Worm (Caenorhabditis elegans) whole organism, L1 larva: ENCODE results near the gene srh-134.
A peak's percentile ranks its signal among the peaks of the same experiment; 100 is the strongest.

Experiments used
- F16B12.6 ChIP-seq: fragments of 150-350 bp; optimal IDR thresholded peaks from 2 replicates; lab custom pipeline; 2014; ENCODE audit warnings: missing biosample characterization, missing genetic modification characterization
- Y116A8C.19 ChIP-seq: sonication (generic microtip); optimal IDR thresholded peaks from 2 replicates; lab custom pipeline; 2016; ENCODE audit warnings: missing compliant biosample characterization, missing genetic modification characterization, borderline replicate concordance
- alr-1 ChIP-seq: fragments of 200-800 bp; sonication (Bioruptor generic); optimal IDR thresholded peaks from 2 replicates; lab custom pipeline; 2018; ENCODE audit warnings: borderline replicate concordance, mild to moderate bottlenecking, missing genetic modification characterization, missing compliant biosample characterization
- ama-1 ChIP-seq: fragments of 150-350 bp; optimal IDR thresholded peaks from 2 replicates; lab custom pipeline; 2014
- blmp-1 ChIP-seq: fragments of 150-350 bp; optimal IDR thresholded peaks from 2 replicates; lab custom pipeline; 2014; ENCODE audit warnings: missing biosample characterization, missing genetic modification characterization
- ceh-63 ChIP-seq: fragments of 200-800 bp; sonication (Bioruptor generic); optimal IDR thresholded peaks from 2 replicates; lab custom pipeline; 2018; ENCODE audit warnings: mild to moderate bottlenecking, missing genetic modification characterization, missing compliant biosample characterization
- ceh-8 ChIP-seq: fragments of 200-800 bp; sonication (Bioruptor generic); optimal IDR thresholded peaks from 2 replicates; lab custom pipeline; 2018; ENCODE audit warnings: mild to moderate bottlenecking, missing genetic modification characterization, moderate library complexity, missing compliant biosample characterization
- ceh-88 ChIP-seq: fragments of 200-800 bp; sonication (Bioruptor generic); IDR thresholded peaks from 2 replicates; pipeline ENCODE4 v1.3.6; 2022; ENCODE audit warnings: missing genetic modification characterization, missing compliant biosample characterization
- ces-1 ChIP-seq: fragments of 150-350 bp; optimal IDR thresholded peaks from 2 replicates; lab custom pipeline; 2014; ENCODE audit warnings: missing biosample characterization, missing genetic modification reagents, missing genetic modification characterization
- dsc-1 ChIP-seq: sonication (generic microtip); optimal IDR thresholded peaks from 2 replicates; lab custom pipeline; 2016; ENCODE audit warnings: mild to moderate bottlenecking, missing genetic modification characterization, missing compliant biosample characterization
- efl-1 ChIP-seq, 4 experiments: fragments of 150-350 bp; optimal IDR thresholded peaks in 3 of 4; peaks in 1 of 4; 1 replicate in 1 of 4; 2 replicates in 3 of 4; lab custom pipeline; 2014; ENCODE audit warnings: missing biosample characterization in 2 of 4, missing genetic modification characterization in 2 of 4, missing genetic modification reagents in 2 of 4
- egl-27 ChIP-seq, 2 experiments: fragments of 150-350 bp in 1 of 2; sonication (generic microtip); optimal IDR thresholded peaks; 3 replicates each; lab custom pipeline; 2017 to 2018; ENCODE audit warnings: missing biosample characterization in 2 of 2, missing genetic modification characterization in 2 of 2, missing genetic modification reagents in 2 of 2
- elt-2 ChIP-seq: sonication (generic microtip); optimal IDR thresholded peaks from 2 replicates; lab custom pipeline; 2016; ENCODE audit warnings: missing genetic modification characterization, mild to moderate bottlenecking, inconsistent platforms, missing compliant biosample characterization, missing genetic modification reagents
- elt-3 ChIP-seq, 6 experiments: fragments of 150-350 bp in 1 of 6; sonication (generic microtip); optimal IDR thresholded peaks; 2 replicates each; lab custom pipeline; 2017 to 2018; ENCODE audit warnings: missing biosample characterization in 6 of 6, missing genetic modification characterization in 6 of 6, inconsistent platforms in 1 of 6
- ets-5 ChIP-seq: fragments of 200-800 bp; sonication (Bioruptor generic); IDR thresholded peaks from 2 replicates; pipeline ENCODE4 v1.3.6; 2022; ENCODE audit warnings: missing genetic modification characterization, missing compliant biosample characterization
- fkh-10 ChIP-seq: sonication (generic microtip); optimal IDR thresholded peaks from 2 replicates; lab custom pipeline; 2017; ENCODE audit warnings: missing biosample characterization, missing genetic modification reagents, missing genetic modification characterization
- fkh-4 ChIP-seq: sonication (generic microtip); optimal IDR thresholded peaks from 2 replicates; lab custom pipeline; 2016; ENCODE audit warnings: missing compliant biosample characterization, missing genetic modification characterization, borderline replicate concordance
- fkh-8 ChIP-seq: sonication (generic microtip); optimal IDR thresholded peaks from 2 replicates; lab custom pipeline; 2016; ENCODE audit warnings: mild to moderate bottlenecking, missing genetic modification characterization, missing compliant biosample characterization
- fos-1 ChIP-seq: fragments of 150-350 bp; optimal IDR thresholded peaks from 2 replicates; lab custom pipeline; 2014; ENCODE audit warnings: missing biosample characterization, missing genetic modification characterization
- grh-1 ChIP-seq: fragments of 200-800 bp; sonication (Bioruptor generic); IDR thresholded peaks from 2 replicates; pipeline ENCODE4 v1.3.6; 2022; ENCODE audit warnings: missing genetic modification reagents, missing genetic modification characterization, missing compliant biosample characterization
- hlh-17 ChIP-seq: fragments of 200-800 bp; sonication (Bioruptor generic); optimal IDR thresholded peaks from 2 replicates; lab custom pipeline; 2018; ENCODE audit warnings: missing genetic modification characterization, mild to moderate bottlenecking, missing compliant biosample characterization, moderate library complexity, borderline replicate concordance
- irx-1 ChIP-seq: sonication (generic microtip); optimal IDR thresholded peaks from 2 replicates; lab custom pipeline; 2016; ENCODE audit warnings: missing genetic modification characterization, missing compliant biosample characterization
- jun-1 ChIP-seq: fragments of 150-350 bp; optimal IDR thresholded peaks from 2 replicates; lab custom pipeline; 2014; ENCODE audit warnings: missing biosample characterization, missing genetic modification reagents, missing genetic modification characterization
- lin-13 ChIP-seq: fragments of 150-350 bp; optimal IDR thresholded peaks from 2 replicates; lab custom pipeline; 2014; ENCODE audit warnings: missing biosample characterization, missing genetic modification reagents, missing genetic modification characterization
- lin-14 ChIP-seq: fragments of 200-800 bp; sonication (Bioruptor generic); optimal IDR thresholded peaks from 2 replicates; lab custom pipeline; 2018; ENCODE audit warnings: mild to moderate bottlenecking, missing genetic modification characterization, moderate library complexity, missing compliant biosample characterization
- lin-35 ChIP-seq, 2 experiments: fragments of 150-350 bp; optimal IDR thresholded peaks; 2 replicates each; lab custom pipeline; 2014; ENCODE audit warnings: missing biosample characterization in 2 of 2, missing genetic modification characterization in 2 of 2, missing genetic modification reagents in 2 of 2
- lin-39 ChIP-seq: fragments of 150-350 bp; optimal IDR thresholded peaks from 2 replicates; lab custom pipeline; 2014; ENCODE audit warnings: missing biosample characterization, missing genetic modification reagents, missing genetic modification characterization
- lir-3 ChIP-seq: sonication (generic microtip); optimal IDR thresholded peaks from 2 replicates; lab custom pipeline; 2016; ENCODE audit warnings: mild to moderate bottlenecking, missing genetic modification characterization, moderate library complexity, missing compliant biosample characterization; ENCODE audit not compliant: poor library complexity
- lsy-2 ChIP-seq, 2 experiments: fragments of 150-350 bp; optimal IDR thresholded peaks; 2 replicates each; lab custom pipeline; 2014; ENCODE audit warnings: missing biosample characterization in 2 of 2, missing genetic modification characterization in 2 of 2
- mab-9 ChIP-seq: fragments of 200-800 bp; sonication (Bioruptor generic); IDR thresholded peaks from 2 replicates; pipeline ENCODE4 v1.3.6; 2022; ENCODE audit warnings: missing genetic modification reagents, missing genetic modification characterization, missing compliant biosample characterization
- mep-1 ChIP-seq: fragments of 150-350 bp; optimal IDR thresholded peaks from 2 replicates; lab custom pipeline; 2014; ENCODE audit warnings: missing biosample characterization, missing genetic modification characterization
- nhr-12 ChIP-seq: sonication (generic microtip); optimal IDR thresholded peaks from 2 replicates; lab custom pipeline; 2017; ENCODE audit warnings: missing biosample characterization, missing genetic modification characterization
- nhr-19 ChIP-seq: fragments of 200-800 bp; sonication (Bioruptor generic); conservative IDR thresholded peaks from 2 replicates; pipeline ENCODE4 v1.3.6; 2022; ENCODE audit warnings: missing genetic modification characterization, missing compliant biosample characterization
- nhr-237 ChIP-seq: fragments of 150-350 bp; optimal IDR thresholded peaks from 2 replicates; lab custom pipeline; 2014; ENCODE audit warnings: missing biosample characterization, missing genetic modification characterization
- nhr-76 ChIP-seq: sonication (generic microtip); optimal IDR thresholded peaks from 2 replicates; lab custom pipeline; 2017; ENCODE audit warnings: missing biosample characterization, missing genetic modification characterization
- nhr-77 ChIP-seq: fragments of 150-350 bp; optimal IDR thresholded peaks from 2 replicates; lab custom pipeline; 2014; ENCODE audit warnings: missing biosample characterization, missing genetic modification characterization
- nhr-84 ChIP-seq: sonication (generic microtip); optimal IDR thresholded peaks from 2 replicates; lab custom pipeline; 2017; ENCODE audit warnings: missing biosample characterization, missing genetic modification characterization
- pag-3 ChIP-seq: sonication (generic microtip); optimal IDR thresholded peaks from 2 replicates; lab custom pipeline; 2017; ENCODE audit warnings: missing genetic modification characterization, mild to moderate bottlenecking, missing compliant biosample characterization, antibody characterized with exemption, borderline replicate concordance; ENCODE audit not compliant: insufficient read depth
- pqm-1 ChIP-seq: sonication (generic microtip); optimal IDR thresholded peaks from 3 replicates; lab custom pipeline; 2017; ENCODE audit warnings: missing biosample characterization, missing genetic modification characterization
- rnt-1 ChIP-seq: sonication (generic microtip); optimal IDR thresholded peaks from 2 replicates; lab custom pipeline; 2016; ENCODE audit warnings: mild to moderate bottlenecking, missing genetic modification characterization, moderate library complexity, missing compliant biosample characterization
- skn-1 ChIP-seq: fragments of 150-350 bp; optimal IDR thresholded peaks from 2 replicates; lab custom pipeline; 2014; ENCODE audit warnings: missing biosample characterization, missing genetic modification characterization
- snu-23 ChIP-seq: sonication (generic microtip); optimal IDR thresholded peaks from 2 replicates; lab custom pipeline; 2016; ENCODE audit warnings: missing genetic modification characterization, missing compliant biosample characterization
- sox-4 ChIP-seq: sonication (generic microtip); optimal IDR thresholded peaks from 2 replicates; lab custom pipeline; 2016; ENCODE audit warnings: missing genetic modification characterization, missing compliant biosample characterization
- sptf-1 ChIP-seq: fragments of 150-350 bp; optimal IDR thresholded peaks from 2 replicates; lab custom pipeline; 2014; ENCODE audit warnings: missing biosample characterization, missing genetic modification characterization
- swsn-7 ChIP-seq: sonication (generic microtip); optimal IDR thresholded peaks from 2 replicates; lab custom pipeline; 2016; ENCODE audit warnings: missing genetic modification characterization, missing compliant biosample characterization
- unc-130 ChIP-seq: fragments of 150-350 bp; optimal IDR thresholded peaks from 2 replicates; lab custom pipeline; 2017; ENCODE audit warnings: missing biosample characterization, missing genetic modification characterization, inconsistent platforms
- unc-30 ChIP-seq: sonication (generic microtip); optimal IDR thresholded peaks from 2 replicates; lab custom pipeline; 2017; ENCODE audit warnings: missing biosample characterization, missing genetic modification characterization
- unc-62 ChIP-seq: fragments of 150-350 bp; optimal IDR thresholded peaks from 2 replicates; lab custom pipeline; 2014; ENCODE audit warnings: missing biosample characterization, missing genetic modification reagents, missing genetic modification characterization
- vab-15 ChIP-seq: sonication (generic microtip); optimal IDR thresholded peaks from 2 replicates; lab custom pipeline; 2017; ENCODE audit warnings: missing genotype, mild to moderate bottlenecking, missing genetic modification characterization, missing compliant biosample characterization
- xbp-1 ChIP-seq: sonication (generic microtip); optimal IDR thresholded peaks from 2 replicates; lab custom pipeline; 2016; ENCODE audit warnings: missing genetic modification characterization, missing compliant biosample characterization
- zag-1 ChIP-seq: fragments of 150-350 bp; optimal IDR thresholded peaks from 2 replicates; lab custom pipeline; 2014; ENCODE audit warnings: missing biosample characterization, missing genetic modification characterization
- zip-4 ChIP-seq: fragments of 200-800 bp; sonication (Bioruptor generic); optimal IDR thresholded peaks from 2 replicates; lab custom pipeline; 2018; ENCODE audit warnings: mild to moderate bottlenecking, missing genetic modification characterization, moderate library complexity, missing compliant biosample characterization
- ztf-4 ChIP-seq: fragments of 150-350 bp; optimal IDR thresholded peaks from 2 replicates; lab custom pipeline; 2014; ENCODE audit warnings: missing biosample characterization, missing genetic modification characterization

Gene srh-134

DNA sequence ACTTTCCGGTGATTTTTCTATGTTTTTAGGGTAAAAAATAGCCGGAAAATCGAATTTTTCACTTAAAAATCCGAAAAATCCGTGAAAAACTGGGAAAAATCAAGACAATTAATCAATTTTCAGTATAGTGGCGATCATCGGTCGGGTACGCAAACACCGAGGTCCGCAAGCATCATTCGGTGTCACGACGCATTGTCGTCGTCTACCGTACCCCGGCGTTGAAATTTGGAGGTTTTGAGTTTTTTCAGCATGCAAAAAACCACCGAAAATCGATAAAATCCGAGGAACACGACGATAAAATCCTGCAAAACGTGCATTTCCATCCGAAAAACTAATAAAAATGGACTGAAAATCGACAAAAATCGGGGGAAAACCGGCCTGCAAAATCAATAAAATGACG, 35.4 kb downstream of the srh-134 start (continued):
- TF ChIP-seq vab-15 (tag; lab: Kevin White, UChicago) (no peak), nhr-12 (no peak), xbp-1 (tag; lab: Kevin White, UChicago) (peak; percentile 44), lsy-2 (tag; optimal IDR thresholded peaks at IDR 0.05; lab: Kevin White, UChicago) (peak; percentile 97 to 98), swsn-7 (tag; lab: Kevin White, UChicago) (no peak), F16B12.6 (peak; percentile 95), nhr-84 (tag; lab: Kevin White, UChicago) (no peak), grh-1 (no peak), rnt-1 (tag; lab: Kevin White, UChicago) (no peak), jun-1 (tag; lab: Kevin White, UChicago) (no peak), lin-35 (GFP tag; optimal IDR thresholded peaks at IDR 0.05; lab: Kevin White, UChicago) (peak; percentile 65 to 73), lin-14 (GFP tag; lab: Kevin White, UChicago) (no peak), ama-1 (lab: Kevin White, UChicago) (no peak), Y116A8C.19 (tag; lab: Kevin White, UChicago) (no peak), sox-4 (tag; lab: Kevin White, UChicago) (no peak), ceh-88 (GFP tag; lab: Robert Waterston, UW) (no peak), efl-1 (optimal IDR thresholded peaks at IDR 0.05; lab: Kevin White, UChicago) (peak; percentile 66 to 67), efl-1 (GFP tag; optimal IDR thresholded peaks at IDR 0.05 in 1 of 2; lab: Kevin White, UChicago) (peak; percentile 64 to 94), blmp-1 (no peak), unc-130 (tag; lab: Kevin White, UChicago) (no peak), elt-2 (tag; lab: Kevin White, UChicago) (no peak), nhr-19 (GFP tag; lab: Robert Waterston, UW) (0 out of 2 replicates have a peak, but pooled peaks have one; percentile 22), lin-39 (no peak), unc-30 (tag; lab: Kevin White, UChicago) (no peak), lir-3 (tag; lab: Kevin White, UChicago) (no peak), skn-1 (tag; lab: Kevin White, UChicago) (no peak), fkh-8 (tag; lab: Kevin White, UChicago) (peak; percentile 67), dsc-1 (tag; lab: Kevin White, UChicago) (no peak), alr-1 (tag; lab: Kevin White, UChicago) (no peak), ces-1 (no peak), nhr-237 (no peak), pqm-1 (tag; lab: Kevin White, UChicago) (no peak), mep-1 (tag; lab: Kevin White, UChicago) (peak; percentile 34), hlh-17 (GFP tag; lab: Kevin White, UChicago) (no peak), mab-9 (no peak; the same call in 1 of the 2 replicates), egl-27 (tag; optimal IDR thresholded peaks at IDR 0.05; lab: Kevin White, UChicago) (no peak), elt-3 (tag; optimal IDR thresholded peaks at IDR 0.05; lab: Kevin White, UChicago) (peak in 1 of 6 experiments; percentile 1), pag-3 (tag; lab: Kevin White, UChicago) (no peak), nhr-76 (tag; lab: Kevin White, UChicago) (no peak), lin-13 (GFP tag; lab: Kevin White, UChicago) (no peak), zag-1 (tag; lab: Kevin White, UChicago) (no peak), ztf-4 (tag; lab: Kevin White, UChicago) (no peak), unc-62 (GFP tag; lab: Kevin White, UChicago) (no peak), ets-5 (GFP tag; lab: Robert Waterston, UW) (no peak), ceh-63 (GFP tag; lab: Kevin White, UChicago) (no peak), ceh-8 (GFP tag; lab: Kevin White, UChicago) (no peak), fos-1 (tag; lab: Kevin White, UChicago) (peak; percentile 54), irx-1 (tag; lab: Kevin White, UChicago) (no peak), fkh-10 (GFP tag; lab: Kevin White, UChicago) (peak; percentile 32), zip-4 (GFP tag; lab: Kevin White, UChicago) (no peak), fkh-4 (tag; lab: Kevin White, UChicago) (no peak), snu-23 (GFP tag; lab: Kevin White, UChicago) (peak; percentile 68), nhr-77 (tag; lab: Kevin White, UChicago) (no peak), sptf-1 (no peak)
